Fruit fly (Drosophila melanogaster): ENCODE results near the gene Brr2.
A peak's percentile ranks its signal among the peaks of the same experiment; 100 is the strongest.

Brr2 gene

dm6 chr3L:15921043-15921621, 46.5 kb downstream of the Brr2 start (continued):
- no peak for TF ChIP-seq sd (tag; optimal IDR thresholded peaks at IDR 0.05)
- TF ChIP-seq CG16779 (GFP tag; IDR thresholded peaks at IDR 0.05) = no peak
- TF ChIP-seq mam (GFP tag; optimal IDR thresholded peaks at IDR 0.05) = peak; percentile 42
- 0 out of 2 replicates have a peak, but pooled peaks have one; percentile 33 for TF ChIP-seq lmd (GFP tag; IDR thresholded peaks at IDR 0.05)
- peak; percentile 47 for TF ChIP-seq CG17359 (tag; optimal IDR thresholded peaks at IDR 0.05)
- TF ChIP-seq grn (GFP tag; optimal IDR thresholded peaks at IDR 0.05) = no peak
- no peak for TF ChIP-seq lbe (GFP tag; optimal IDR thresholded peaks at IDR 0.05)
- TF ChIP-seq CG32772 (GFP tag; IDR thresholded peaks at IDR 0.05) = no peak
- no peak for TF ChIP-seq CG12942 (GFP tag; optimal IDR thresholded peaks at IDR 0.05)
- TF ChIP-seq hkb (optimal IDR thresholded peaks at IDR 0.05) = no peak
- peak; percentile 42; the same call in 1 of the 2 replicates for TF ChIP-seq hkb (GFP tag; IDR thresholded peaks at IDR 0.05)
- TF ChIP-seq aop (GFP tag; IDR thresholded peaks at IDR 0.05) = no peak
- peak; percentile 81 for TF ChIP-seq CG2120 (GFP tag; optimal IDR thresholded peaks at IDR 0.05)
- TF ChIP-seq Drgx (GFP tag; IDR thresholded peaks at IDR 0.05) = no peak
- no peak for TF ChIP-seq ap (GFP tag; IDR thresholded peaks at IDR 0.05)
- TF ChIP-seq HLH3B (GFP tag; IDR thresholded peaks at IDR 0.05) = 0 out of 2 replicates have a peak, but pooled peaks have one; percentile 23
- peak; percentile 67 for TF ChIP-seq CG7839 (tag; optimal IDR thresholded peaks at IDR 0.05)
- no peak for TF ChIP-seq CkIIα-i1 (GFP tag; IDR thresholded peaks at IDR 0.05)
- TF ChIP-seq CG17802 (tag; optimal IDR thresholded peaks at IDR 0.05) = no peak
- no peak for TF ChIP-seq HmgD (GFP tag; optimal IDR thresholded peaks at IDR 0.05)
- TF ChIP-seq CG31365 (tag; optimal IDR thresholded peaks at IDR 0.05) = no peak
- TF ChIP-seq CG11247 (GFP tag; IDR thresholded peaks at IDR 0.05) = no peak
- peak; percentile 50 for TF ChIP-seq CG17385 (GFP tag; optimal IDR thresholded peaks at IDR 0.05)
- TF ChIP-seq Sry-δ (GFP tag; optimal IDR thresholded peaks at IDR 0.05) = no peak
- peak; percentile 45 for TF ChIP-seq CG6813 (GFP tag; optimal IDR thresholded peaks at IDR 0.05)
- peak; percentile 64 for TF ChIP-seq CoRest (tag; optimal IDR thresholded peaks at IDR 0.05)
- peak; percentile 44 for TF ChIP-seq nau (GFP tag; optimal IDR thresholded peaks at IDR 0.05)
- peak; percentile 3 for TF ChIP-seq nerfin-1 (tag; optimal IDR thresholded peaks at IDR 0.05)
- no peak for TF ChIP-seq az2 (GFP tag; optimal IDR thresholded peaks at IDR 0.05)
- no peak for TF ChIP-seq CG3065 (GFP tag; optimal IDR thresholded peaks at IDR 0.05)
- peak; percentile 39; the same call in 1 of the 2 replicates for TF ChIP-seq ttk (GFP tag; IDR thresholded peaks at IDR 0.05)
- no peak for TF ChIP-seq CG4282 (GFP tag; optimal IDR thresholded peaks at IDR 0.05)
- TF ChIP-seq CG9215 (GFP tag; IDR thresholded peaks at IDR 0.05) = peak; percentile 27; the same call in 1 of the 2 replicates
- no peak for TF ChIP-seq CG11560 (tag; IDR thresholded peaks at IDR 0.05)
- TF ChIP-seq CG30431 (GFP tag; optimal IDR thresholded peaks at IDR 0.05) = no peak
- peak; percentile 63 for TF ChIP-seq CG6854 (GFP tag; optimal IDR thresholded peaks at IDR 0.05)
- TF ChIP-seq CG14710 (tag; optimal IDR thresholded peaks at IDR 0.05) = no peak
- TF ChIP-seq ara (GFP tag; IDR thresholded peaks at IDR 0.05) = no peak
- TF ChIP-seq tx (GFP tag; optimal IDR thresholded peaks at IDR 0.05) = peak; percentile 25
- peak; percentile 45 for TF ChIP-seq sqz (GFP tag; optimal IDR thresholded peaks at IDR 0.05)
- peak; percentile 56 for TF ChIP-seq BtbVII (GFP tag; optimal IDR thresholded peaks at IDR 0.05)
- TF ChIP-seq z (GFP tag; IDR thresholded peaks at IDR 0.05) = no peak
- peak; percentile 85 for TF ChIP-seq Ets65A (GFP tag)
- no peak for TF ChIP-seq btn (GFP tag; optimal IDR thresholded peaks at IDR 0.05)
- TF ChIP-seq bsh (GFP tag; optimal IDR thresholded peaks at IDR 0.05) = no peak
- TF ChIP-seq CG8359 (GFP tag; optimal IDR thresholded peaks at IDR 0.05; ENCODE audit: borderline replicate concordance) = no peak
- peak; percentile 38 for TF ChIP-seq Hsf (GFP tag; optimal IDR thresholded peaks at IDR 0.05)
- no peak for TF ChIP-seq tll (GFP tag; optimal IDR thresholded peaks at IDR 0.05)
- no peak for TF ChIP-seq CG12071 (GFP tag; optimal IDR thresholded peaks at IDR 0.05)
- TF ChIP-seq org-1 (GFP tag; optimal IDR thresholded peaks at IDR 0.05) = peak; percentile 50
- peak; percentile 25 for TF ChIP-seq Xbp1 (GFP tag; optimal IDR thresholded peaks at IDR 0.05)
